Fruit fly (Drosophila melanogaster): ENCODE measurements around the gene cindr.

Gene cindr

DNA sequence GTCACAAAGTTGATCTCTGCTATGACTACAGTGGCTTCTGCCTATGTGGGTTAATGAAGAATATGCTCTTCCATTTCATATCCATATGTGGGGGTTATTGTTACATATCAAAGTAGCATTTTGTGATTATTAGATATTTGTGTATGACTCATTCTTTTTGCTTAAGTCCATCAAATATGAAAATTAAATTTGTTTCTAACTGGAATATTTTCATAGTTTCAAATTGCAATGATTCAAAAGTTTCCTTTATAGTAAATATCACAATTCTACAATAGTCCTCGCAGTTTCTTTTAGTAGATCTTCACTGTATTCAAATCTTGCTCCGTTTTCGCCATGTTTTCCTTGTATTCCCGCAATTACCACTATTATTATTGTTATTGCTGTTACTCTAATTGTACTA is 3.2 kb upstream of the cindr start:
- peak in 1 of 2 experiments; percentile 17 for TF ChIP-seq foxo (GFP tag; optimal IDR thresholded peaks at IDR 0.05)
- TF ChIP-seq HLH106 (tag; optimal IDR thresholded peaks at IDR 0.05) = peak; percentile 10
- TF ChIP-seq br (GFP tag; optimal IDR thresholded peaks at IDR 0.05) = peak; percentile 4
- TF ChIP-seq Vsx2 (GFP tag; optimal IDR thresholded peaks at IDR 0.05; ENCODE audit: partially characterized antibody) = no peak
- peak; percentile 17 for TF ChIP-seq woc (GFP tag; optimal IDR thresholded peaks at IDR 0.05)

DNA sequence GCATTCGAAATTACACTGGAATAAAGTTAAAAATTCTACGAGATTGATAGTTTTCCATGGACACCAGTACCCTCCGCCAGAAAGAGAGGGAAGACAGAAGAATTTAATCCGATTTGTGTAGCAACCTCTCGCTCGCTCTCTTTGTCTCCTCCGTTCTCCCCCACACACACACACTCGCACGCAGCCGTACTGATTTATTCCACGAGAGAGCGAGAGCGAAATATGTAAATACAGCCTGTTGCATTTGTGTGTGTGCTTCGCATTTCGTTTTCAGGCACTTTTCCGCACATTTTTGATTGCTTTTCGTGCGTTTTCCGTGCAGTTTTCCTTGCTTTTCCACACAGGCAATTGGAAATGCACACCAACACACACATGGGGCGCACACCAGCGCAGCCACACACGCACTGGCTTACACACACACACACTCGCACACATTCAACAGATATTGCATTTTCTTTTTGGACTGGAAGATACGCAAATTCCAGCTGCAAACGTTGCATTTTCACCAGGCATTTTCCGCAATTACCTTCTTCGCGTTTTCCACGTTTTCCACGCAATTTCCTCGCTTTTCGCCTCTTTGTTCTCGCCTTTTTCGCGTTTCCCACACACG is 2.5 kb upstream of the cindr start:
- TF ChIP-seq Dif (GFP tag; optimal IDR thresholded peaks at IDR 0.05; ENCODE audit: partially characterized antibody) (peak; percentile 15), Abd-B (GFP tag; optimal IDR thresholded peaks at IDR 0.05) (peak; percentile 19), dl (GFP tag; optimal IDR thresholded peaks at IDR 0.05; ENCODE audit: insufficient read depth in 1 of 2, partially characterized antibody in 2 of 2) (no peak), N (GFP tag; optimal IDR thresholded peaks at IDR 0.05) (peak; percentile 66), rgr (GFP tag; optimal IDR thresholded peaks at IDR 0.05) (no peak), br (GFP tag; optimal IDR thresholded peaks at IDR 0.05) (no peak), ey (GFP tag; optimal IDR thresholded peaks at IDR 0.05) (no peak), psq (GFP tag; optimal IDR thresholded peaks at IDR 0.05) (peak; percentile 68), OdsH (GFP tag; optimal IDR thresholded peaks at IDR 0.05) (peak; percentile 7), foxo (GFP tag; optimal IDR thresholded peaks at IDR 0.05) (no peak), h (GFP tag; optimal IDR thresholded peaks at IDR 0.05) (peak; percentile 20), lola (GFP tag; optimal IDR thresholded peaks at IDR 0.05) (peak; percentile 36)

DNA sequence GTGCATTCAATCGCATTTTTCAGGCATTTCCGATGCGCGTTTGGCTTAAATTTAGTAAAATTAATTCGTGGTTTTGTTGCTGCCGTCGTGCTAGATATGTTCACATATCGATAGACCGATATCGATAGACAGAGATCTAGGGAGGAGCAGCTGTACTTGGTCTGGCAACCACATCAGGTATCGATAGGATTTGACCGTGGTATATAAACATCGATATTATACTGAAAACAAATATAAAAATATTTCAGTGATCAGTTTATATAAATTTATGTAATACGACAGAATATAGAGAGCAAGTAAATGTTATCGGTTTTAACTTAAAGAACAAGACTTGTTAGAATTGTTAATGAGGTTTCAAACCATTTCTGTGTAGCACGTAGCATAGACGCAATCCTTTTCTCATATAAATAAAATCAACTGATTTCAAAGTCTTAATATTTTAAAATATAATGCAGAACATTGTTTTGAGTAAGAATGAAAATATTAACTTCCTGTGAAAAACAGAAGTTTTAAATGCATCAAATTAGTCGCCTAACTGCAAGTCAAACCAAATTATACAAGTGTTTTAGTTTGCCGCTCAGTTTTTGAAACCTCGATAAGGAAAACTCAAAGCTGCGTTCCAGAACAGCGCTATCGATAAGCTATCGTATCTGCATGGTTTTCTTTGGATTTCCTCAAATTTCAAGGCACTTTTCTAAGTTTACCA is 1.8 kb upstream of the cindr start, which contains the start of the genes wts and dj-1beta:
Gene wts, minus strand, starts transcription at position 130 of the 706 bp plus-strand sequence.
Gene dj-1beta, plus strand, starts transcription at position 628 of the 706 bp plus-strand sequence.
- TF ChIP-seq Hr83 (GFP tag; optimal IDR thresholded peaks at IDR 0.05; ENCODE audit: poor library complexity, severe bottlenecking) = peak; percentile 2
- peak; percentile 40 for TF ChIP-seq tai (GFP tag; optimal IDR thresholded peaks at IDR 0.05)
- TF ChIP-seq Hnf4 (GFP tag; optimal IDR thresholded peaks at IDR 0.05) = peak; percentile 9
- no peak for TF ChIP-seq sage (GFP tag; optimal IDR thresholded peaks at IDR 0.05)
- TF ChIP-seq CG9705 (GFP tag; optimal IDR thresholded peaks at IDR 0.05) = no peak
- peak; percentile 11 for TF ChIP-seq brk (GFP tag; optimal IDR thresholded peaks at IDR 0.05)

DNA sequence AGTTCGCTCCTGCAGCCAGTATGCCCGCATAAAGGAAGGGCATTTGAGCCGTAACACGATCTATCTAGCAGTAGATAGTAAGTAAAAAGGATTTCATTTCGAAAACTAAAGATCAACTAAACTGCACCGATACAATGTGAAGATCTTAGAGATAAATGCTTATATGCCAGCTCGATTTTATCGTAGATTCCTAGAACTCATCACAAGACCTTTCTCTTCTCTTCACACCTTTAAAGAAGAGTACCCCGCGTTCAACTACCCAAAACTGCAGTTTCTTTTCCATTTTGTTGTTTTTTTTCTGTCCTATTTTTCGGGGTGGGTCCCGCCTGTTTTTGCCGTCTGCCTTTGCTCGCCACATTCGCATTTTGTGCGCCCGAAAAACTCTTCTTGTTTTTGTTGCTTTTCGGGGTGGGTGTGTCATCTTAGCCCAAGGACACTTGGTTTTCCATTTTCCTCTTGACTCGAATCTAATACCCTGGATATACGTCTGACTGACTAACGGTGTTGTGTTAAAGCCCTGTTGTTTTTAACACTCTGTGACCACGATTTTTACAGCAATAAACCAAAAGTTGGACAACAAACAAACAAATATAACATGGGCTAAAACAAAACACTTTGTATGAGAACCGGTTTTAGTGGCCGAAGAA is 993 bp downstream of the cindr start:
- TF ChIP-seq woc (GFP tag; optimal IDR thresholded peaks at IDR 0.05) = peak; percentile 14
- no peak for TF ChIP-seq pan (optimal IDR thresholded peaks at IDR 0.05)

DNA sequence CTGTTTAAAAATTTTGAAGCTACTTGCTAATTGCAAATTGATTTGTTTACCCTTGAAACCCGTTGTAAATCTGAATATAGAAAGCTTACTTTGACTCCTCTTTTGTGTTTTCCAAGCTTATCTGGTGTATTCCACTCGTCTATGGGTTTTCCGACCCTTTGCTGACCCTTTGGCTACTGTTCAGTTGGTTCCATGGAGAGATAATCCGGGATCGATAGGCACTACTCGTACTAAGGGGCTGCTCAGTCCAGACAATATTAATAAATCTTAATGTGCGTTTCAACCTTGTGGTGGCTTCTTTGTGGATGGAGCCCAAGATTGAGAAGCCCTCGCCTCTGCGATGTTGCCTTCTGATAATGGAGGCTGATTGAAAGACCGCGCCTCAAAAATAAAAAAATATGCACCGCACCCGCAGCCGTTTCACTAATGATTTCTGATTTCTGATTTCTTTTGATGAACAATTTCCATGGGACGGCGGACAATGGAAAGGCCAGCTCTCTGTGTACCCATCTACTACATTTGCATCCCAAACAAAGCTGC is 1.9 kb downstream of the cindr start:
- no peak for TF ChIP-seq Sp1 (GFP tag; optimal IDR thresholded peaks at IDR 0.05)
- TF ChIP-seq ey (GFP tag; optimal IDR thresholded peaks at IDR 0.05) = no peak
- no peak for TF ChIP-seq usp (GFP tag; optimal IDR thresholded peaks at IDR 0.05)
- no peak for TF ChIP-seq psq (GFP tag; optimal IDR thresholded peaks at IDR 0.05)
- TF ChIP-seq sv (GFP tag; optimal IDR thresholded peaks at IDR 0.05) = no peak
- TF ChIP-seq brk (GFP tag; optimal IDR thresholded peaks at IDR 0.05) = no peak
- no peak for TF ChIP-seq Hnf4 (GFP tag; optimal IDR thresholded peaks at IDR 0.05)
- no peak for TF ChIP-seq GATAd (GFP tag; optimal IDR thresholded peaks at IDR 0.05)
- TF ChIP-seq Rel (GFP tag; optimal IDR thresholded peaks at IDR 0.05) = no peak
- no peak for TF ChIP-seq Rel (tag; optimal IDR thresholded peaks at IDR 0.05)
- TF ChIP-seq h (GFP tag; optimal IDR thresholded peaks at IDR 0.05) = no peak
- TF ChIP-seq fru (GFP tag; optimal IDR thresholded peaks at IDR 0.05) = no peak
- TF ChIP-seq Abd-B (GFP tag; optimal IDR thresholded peaks at IDR 0.05) = no peak
- TF ChIP-seq woc (GFP tag; optimal IDR thresholded peaks at IDR 0.05) = no peak
- no peak for TF ChIP-seq Mio (GFP tag; optimal IDR thresholded peaks at IDR 0.05)

Measured in whole organism, wandering third instar larva.